Fruit fly (Drosophila melanogaster): ENCODE measurements around the gene CG12071.

The CG12071 gene

DNA sequence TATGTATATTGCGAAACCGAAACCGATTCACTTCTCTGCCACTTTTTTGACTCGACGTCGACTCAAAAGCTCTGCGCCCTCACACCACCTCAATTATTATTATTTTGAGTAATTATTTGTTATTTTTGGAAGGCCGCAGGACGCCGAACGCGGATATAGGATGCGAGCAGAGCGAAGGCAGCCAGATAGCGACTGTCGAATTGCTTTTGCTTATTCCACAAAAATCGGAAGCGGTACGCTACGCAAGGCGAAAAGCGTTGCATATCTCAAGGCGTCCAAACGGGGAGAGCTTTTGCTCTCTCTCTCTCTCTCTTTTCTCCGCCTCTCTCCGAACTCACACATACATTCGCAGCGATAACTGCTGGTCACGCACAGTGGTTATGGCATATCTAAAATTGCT lies at the start of gene CG12071:
Gene CG12071, minus strand, starts transcription at position 134 of the 400 bp plus-strand sequence.
- no peak for TF ChIP-seq CG17806 (tag; optimal IDR thresholded peaks at IDR 0.05)
- TF ChIP-seq EcR (GFP tag; optimal IDR thresholded peaks at IDR 0.05): no peak
- TF ChIP-seq CG14655 (GFP tag; optimal IDR thresholded peaks at IDR 0.05): no peak
- peak; percentile 27; the same call in 1 of the 3 replicates for TF ChIP-seq CG4496 (GFP tag; IDR thresholded peaks at IDR 0.05)
- TF ChIP-seq Ets98B (GFP tag; IDR thresholded peaks at IDR 0.05): no peak
- TF ChIP-seq CG8159 (tag; optimal IDR thresholded peaks at IDR 0.05): no peak
- no peak for TF ChIP-seq CG32121 (GFP tag; IDR thresholded peaks at IDR 0.05)
- TF ChIP-seq CG13204 (GFP tag; optimal IDR thresholded peaks at IDR 0.05): peak; percentile 12

DNA sequence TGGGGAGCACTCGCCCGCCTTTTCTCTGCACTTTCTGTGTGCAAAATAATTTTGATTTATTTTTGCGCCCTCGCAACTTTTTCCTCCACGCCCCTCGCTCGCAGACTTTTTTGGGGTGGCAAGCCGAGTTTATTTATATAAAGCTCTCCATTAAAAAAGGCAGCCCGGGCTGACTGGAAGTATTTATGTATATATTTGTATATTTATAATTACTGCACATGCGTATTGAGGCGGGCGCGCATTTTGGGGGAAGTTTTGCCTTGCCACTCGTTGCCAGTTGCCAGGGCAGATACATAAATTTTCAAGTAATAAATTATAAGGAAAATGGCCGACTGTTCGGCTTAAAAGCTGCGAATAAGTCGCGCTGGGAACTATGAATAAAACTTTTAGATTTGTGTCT lies 47.8 kb upstream of the CG12071 start:
- TF ChIP-seq fd96Ca (GFP tag; IDR thresholded peaks at IDR 0.05) (no peak), EcR (GFP tag; optimal IDR thresholded peaks at IDR 0.05) (no peak), CG12605 (GFP tag; IDR thresholded peaks at IDR 0.05) (no peak), CG9948 (tag; optimal IDR thresholded peaks at IDR 0.05) (no peak), Ets98B (GFP tag; IDR thresholded peaks at IDR 0.05) (no peak), D1 (tag; optimal IDR thresholded peaks at IDR 0.05) (no peak), CG8159 (tag; optimal IDR thresholded peaks at IDR 0.05) (no peak), Pif1A (GFP tag; optimal IDR thresholded peaks at IDR 0.05) (no peak), CG13204 (GFP tag; optimal IDR thresholded peaks at IDR 0.05) (no peak), CG32121 (GFP tag; IDR thresholded peaks at IDR 0.05) (no peak), gl (tag; optimal IDR thresholded peaks at IDR 0.05) (no peak), CG17806 (tag; optimal IDR thresholded peaks at IDR 0.05) (no peak)

- no peak for TF ChIP-seq rn (GFP tag; IDR thresholded peaks at IDR 0.05)
- TF ChIP-seq CG15710 (tag; optimal IDR thresholded peaks at IDR 0.05): no peak
These were observed 45.2 kb upstream of the CG12071 start for dm6 chr3R:30926033-30926432.

DNA sequence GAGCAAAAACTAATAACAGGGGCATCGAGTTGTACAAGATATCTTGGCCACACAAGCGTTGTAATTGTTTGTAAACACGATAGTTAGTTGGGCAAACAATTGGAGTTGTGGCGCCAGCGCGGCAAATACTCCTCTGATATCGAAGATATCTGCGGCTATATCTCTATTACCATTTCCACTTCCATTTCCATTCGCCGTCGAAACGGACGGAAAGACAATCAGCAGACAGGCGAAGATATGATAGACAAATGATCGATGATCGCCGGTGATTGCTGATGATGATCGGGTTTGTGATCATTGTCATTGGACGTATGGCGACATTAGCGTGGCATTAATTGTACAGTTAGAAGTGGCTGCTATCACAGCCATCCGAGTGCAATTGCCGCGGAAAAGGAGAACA lies 44.6 kb upstream of the CG12071 start:
- TF ChIP-seq CG10348 (GFP tag; IDR thresholded peaks at IDR 0.05) (no peak), CG9948 (tag; optimal IDR thresholded peaks at IDR 0.05) (no peak), CG34367 (tag; optimal IDR thresholded peaks at IDR 0.05) (no peak), fd96Ca (GFP tag; IDR thresholded peaks at IDR 0.05) (no peak), CG17806 (tag; optimal IDR thresholded peaks at IDR 0.05) (no peak), CG8301 (tag; optimal IDR thresholded peaks at IDR 0.05) (no peak), Snoo (tag; optimal IDR thresholded peaks at IDR 0.05) (no peak), CG4496 (GFP tag; IDR thresholded peaks at IDR 0.05) (no peak), CG12605 (GFP tag; IDR thresholded peaks at IDR 0.05) (no peak), CG32121 (GFP tag; IDR thresholded peaks at IDR 0.05) (no peak), CG14655 (GFP tag; optimal IDR thresholded peaks at IDR 0.05) (no peak), Pif1B (GFP tag; optimal IDR thresholded peaks at IDR 0.05) (no peak), CG8159 (tag; optimal IDR thresholded peaks at IDR 0.05) (no peak), CG15710 (tag; optimal IDR thresholded peaks at IDR 0.05) (no peak), rn (GFP tag; IDR thresholded peaks at IDR 0.05) (no peak)

DNA sequence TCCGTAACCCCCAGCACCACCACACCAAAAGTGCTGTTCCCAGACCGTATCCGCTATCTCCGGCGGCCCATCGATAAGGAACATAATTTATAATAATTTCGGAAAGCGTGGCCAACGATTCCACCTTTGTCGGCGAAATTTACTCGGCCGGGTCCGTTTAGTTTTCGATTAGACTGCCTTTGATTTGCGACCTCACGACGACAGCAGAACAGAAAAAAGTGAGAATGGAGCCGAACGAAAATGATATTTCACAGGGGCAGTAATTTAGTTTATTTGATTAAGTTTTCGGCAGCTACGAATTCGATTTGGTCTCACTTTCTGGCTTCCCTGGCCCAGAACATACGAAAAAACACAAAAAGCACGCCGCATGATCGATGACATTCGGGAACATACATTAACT lies 42.8 kb upstream of the CG12071 start:
- no peak for TF ChIP-seq CG9948 (tag; optimal IDR thresholded peaks at IDR 0.05)
- TF ChIP-seq EcR (GFP tag; optimal IDR thresholded peaks at IDR 0.05): no peak
- TF ChIP-seq CG10348 (GFP tag; IDR thresholded peaks at IDR 0.05): no peak
- TF ChIP-seq CG34367 (tag; optimal IDR thresholded peaks at IDR 0.05): no peak
- no peak for TF ChIP-seq rn (GFP tag; IDR thresholded peaks at IDR 0.05)

DNA sequence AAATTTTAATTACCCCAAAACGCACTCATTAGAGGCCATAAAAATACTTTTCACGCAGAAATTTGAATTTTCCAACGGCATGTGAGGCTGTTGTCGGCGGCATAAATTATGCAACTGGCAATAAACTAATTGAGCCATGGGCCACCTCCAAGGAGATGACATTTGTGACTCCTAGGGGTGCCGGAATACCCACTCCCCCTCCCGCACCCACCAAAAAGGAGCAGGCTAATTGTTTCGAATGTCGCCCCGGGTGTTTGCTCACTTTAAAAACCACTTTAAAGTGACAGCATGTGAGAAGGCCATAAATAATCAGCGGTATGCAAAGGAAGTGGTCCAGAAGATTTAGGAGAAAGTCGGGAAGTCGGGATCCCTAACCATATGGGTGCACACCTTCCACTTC lies 41.6 kb upstream of the CG12071 start:
- TF ChIP-seq CG14655 (GFP tag; optimal IDR thresholded peaks at IDR 0.05): no peak
- TF ChIP-seq CG4496 (GFP tag; IDR thresholded peaks at IDR 0.05): no peak
- no peak for TF ChIP-seq CG15710 (tag; optimal IDR thresholded peaks at IDR 0.05)
- TF ChIP-seq CG12605 (GFP tag; IDR thresholded peaks at IDR 0.05): no peak
- TF ChIP-seq rn (GFP tag; IDR thresholded peaks at IDR 0.05): no peak
- no peak for TF ChIP-seq CG13204 (GFP tag; optimal IDR thresholded peaks at IDR 0.05)

- TF ChIP-seq gl (tag; optimal IDR thresholded peaks at IDR 0.05) (no peak), Snoo (tag; optimal IDR thresholded peaks at IDR 0.05) (no peak), D1 (tag; optimal IDR thresholded peaks at IDR 0.05) (no peak), CG15710 (tag; optimal IDR thresholded peaks at IDR 0.05) (no peak), Pif1A (GFP tag; optimal IDR thresholded peaks at IDR 0.05) (no peak), Ets98B (GFP tag; IDR thresholded peaks at IDR 0.05) (no peak), CG9948 (tag; optimal IDR thresholded peaks at IDR 0.05) (no peak), rn (GFP tag; IDR thresholded peaks at IDR 0.05) (no peak), fd96Ca (GFP tag; IDR thresholded peaks at IDR 0.05) (no peak), CG32121 (GFP tag; IDR thresholded peaks at IDR 0.05) (no peak), CG8159 (tag; optimal IDR thresholded peaks at IDR 0.05) (no peak), CG4496 (GFP tag; IDR thresholded peaks at IDR 0.05) (no peak), CG14655 (GFP tag; optimal IDR thresholded peaks at IDR 0.05) (no peak), CG8301 (tag; optimal IDR thresholded peaks at IDR 0.05) (no peak)
These were observed 38.0 kb upstream of the CG12071 start for dm6 chr3R:30918872-30919271.

DNA sequence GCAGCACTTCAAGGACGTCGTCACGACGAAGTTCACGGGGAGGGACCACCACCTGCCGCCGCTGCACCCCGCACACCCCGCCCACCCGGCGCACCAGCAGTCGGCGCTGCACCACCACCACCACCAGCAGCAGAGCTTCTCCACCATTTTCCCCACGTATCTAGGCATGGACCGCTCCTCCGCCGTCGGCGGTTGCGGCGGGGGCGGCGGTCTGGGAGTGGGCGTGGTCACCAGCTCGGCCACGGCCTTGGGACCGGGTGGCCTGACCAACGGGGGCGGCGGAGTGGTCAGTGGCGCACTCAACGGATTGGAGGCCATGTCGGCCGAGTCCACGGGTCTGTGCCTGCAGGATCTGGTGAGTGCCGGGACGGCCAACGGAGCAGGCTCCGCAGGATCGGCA lies 35.2 kb upstream of the CG12071 start:
- no peak for TF ChIP-seq CG8159 (tag; optimal IDR thresholded peaks at IDR 0.05)
- TF ChIP-seq CG8301 (tag; optimal IDR thresholded peaks at IDR 0.05): no peak
- no peak for TF ChIP-seq Ets98B (GFP tag; IDR thresholded peaks at IDR 0.05)
- no peak for TF ChIP-seq CG12605 (GFP tag; IDR thresholded peaks at IDR 0.05)
- TF ChIP-seq CG13204 (GFP tag; optimal IDR thresholded peaks at IDR 0.05): no peak
- no peak for TF ChIP-seq CG32121 (GFP tag; IDR thresholded peaks at IDR 0.05)
- TF ChIP-seq Pif1B (GFP tag; optimal IDR thresholded peaks at IDR 0.05): no peak
- no peak for TF ChIP-seq CG17806 (tag; optimal IDR thresholded peaks at IDR 0.05)
